Worm (Caenorhabditis elegans) whole organism, early embryonic: ENCODE data around the gene cdh-12.

Source experiments
- B0310.2 ChIP-seq: sonication (generic microtip); optimal IDR thresholded peaks from 2 replicates; lab custom pipeline; 2016; ENCODE audit warnings: mild to moderate bottlenecking, missing genetic modification characterization, missing compliant biosample characterization
- F13C5.2 ChIP-seq: sonication (generic microtip); optimal IDR thresholded peaks from 2 replicates; lab custom pipeline; 2017; ENCODE audit warnings: mild to moderate bottlenecking, missing genetic modification characterization, inconsistent platforms, missing compliant biosample characterization
- aly-1 ChIP-seq: sonication (generic microtip); optimal IDR thresholded peaks from 2 replicates; lab custom pipeline; 2016; ENCODE audit warnings: missing genetic modification characterization, missing compliant biosample characterization
- ama-1 ChIP-seq: fragments of 150-350 bp; optimal IDR thresholded peaks from 2 replicates; lab custom pipeline; 2014
- ceh-13 ChIP-seq: fragments of 200-800 bp; sonication (Bioruptor generic); optimal IDR thresholded peaks from 2 replicates; lab custom pipeline; 2018; ENCODE audit warnings: mild to moderate bottlenecking, missing genetic modification characterization, missing compliant biosample characterization
- ceh-36 ChIP-seq: sonication (generic microtip); optimal IDR thresholded peaks from 2 replicates; lab custom pipeline; 2016; ENCODE audit warnings: missing genetic modification characterization, inconsistent platforms, missing compliant biosample characterization
- ets-7 ChIP-seq: sonication (generic microtip); optimal IDR thresholded peaks from 2 replicates; lab custom pipeline; 2016; ENCODE audit warnings: missing genotype, missing genetic modification characterization, missing compliant biosample characterization
- flt-1 ChIP-seq: fragments of 200-800 bp; sonication (Bioruptor generic); IDR thresholded peaks from 2 replicates; pipeline ENCODE4 v1.3.6; 2022; ENCODE audit warnings: missing genetic modification characterization, missing compliant biosample characterization
- hmbx-1 ChIP-seq: sonication (generic microtip); optimal IDR thresholded peaks from 2 replicates; lab custom pipeline; 2016; ENCODE audit warnings: mild to moderate bottlenecking, missing genetic modification characterization, missing compliant biosample characterization
- hmg-4 ChIP-seq: fragments of 200-800 bp; sonication (Bioruptor generic); optimal IDR thresholded peaks from 2 replicates; lab custom pipeline; 2018; ENCODE audit warnings: mild to moderate bottlenecking, missing genetic modification characterization, missing compliant biosample characterization
- hnd-1 ChIP-seq: sonication (generic microtip); optimal IDR thresholded peaks from 2 replicates; lab custom pipeline; 2016; ENCODE audit warnings: missing genetic modification characterization, missing compliant biosample characterization
- pes-1 ChIP-seq: fragments of 200-800 bp; sonication (Bioruptor generic); IDR thresholded peaks from 2 replicates; pipeline ENCODE4 v1.3.6; 2022; ENCODE audit warnings: missing genetic modification reagents, missing genetic modification characterization, missing compliant biosample characterization
- scrt-1 ChIP-seq: fragments of 200-800 bp; sonication (Bioruptor generic); IDR thresholded peaks from 2 replicates; pipeline ENCODE4 v1.3.6; 2022; ENCODE audit warnings: missing genetic modification characterization, missing compliant biosample characterization
- sea-1 ChIP-seq: fragments of 200-800 bp; sonication (Bioruptor generic); conservative IDR thresholded peaks from 2 replicates; pipeline ENCODE4 v1.3.6; 2022; ENCODE audit warnings: missing genetic modification characterization, missing compliant biosample characterization
- tbx-11 ChIP-seq: fragments of 200-800 bp; sonication (Bioruptor generic); IDR thresholded peaks from 2 replicates; pipeline ENCODE4 v1.3.6; 2022; ENCODE audit warnings: missing genetic modification characterization, missing compliant biosample characterization
- tbx-37 ChIP-seq: fragments of 200-800 bp; sonication (Bioruptor generic); conservative IDR thresholded peaks from 2 replicates; pipeline ENCODE4 v1.3.6; 2022; ENCODE audit warnings: missing genetic modification reagents, missing genetic modification characterization, missing compliant biosample characterization
- tra-4 ChIP-seq: sonication (generic microtip); optimal IDR thresholded peaks from 2 replicates; lab custom pipeline; 2017; ENCODE audit warnings: missing genetic modification characterization, missing compliant biosample characterization

Gene cdh-12

DNA sequence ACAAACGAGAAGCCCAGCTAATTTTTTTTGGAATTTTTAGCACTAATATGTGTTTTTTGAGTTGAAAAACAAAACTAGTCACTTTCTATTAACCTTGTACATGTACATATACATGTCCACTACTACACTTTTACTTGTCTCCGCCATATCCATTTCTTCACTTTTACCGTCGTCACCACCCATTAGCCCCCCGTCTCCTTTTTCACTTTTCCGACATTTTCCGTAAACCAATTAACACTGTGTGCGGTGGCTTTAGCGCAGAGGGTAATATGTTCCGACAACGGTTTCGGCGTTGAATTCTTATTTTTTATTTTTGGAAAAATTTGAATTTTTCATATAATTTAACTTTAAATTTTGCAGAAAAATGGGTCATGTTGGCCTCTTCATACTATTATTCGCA is at the start of gene cdh-12:
cdh-12 (plus strand) TSS at position 365 of the 400 bp plus-strand sequence.
- no peak for TF ChIP-seq hnd-1 (tag; lab: Kevin White, UChicago)
- no peak for TF ChIP-seq pes-1 (GFP tag; lab: Robert Waterston, UW)
- TF ChIP-seq tbx-11 (GFP tag; lab: Robert Waterston, UW), result no peak
- no peak for TF ChIP-seq ceh-36 (tag; lab: Kevin White, UChicago)
- no peak for TF ChIP-seq F13C5.2
- TF ChIP-seq hmg-4 (GFP tag; lab: Kevin White, UChicago), result no peak
- TF ChIP-seq tbx-37, result no peak
- TF ChIP-seq scrt-1 (GFP tag; lab: Robert Waterston, UW), result no peak
- TF ChIP-seq aly-1, result no peak
- no peak for TF ChIP-seq ets-7 (tag; lab: Kevin White, UChicago)
- no peak for TF ChIP-seq ceh-13 (GFP tag; lab: Kevin White, UChicago)

DNA sequence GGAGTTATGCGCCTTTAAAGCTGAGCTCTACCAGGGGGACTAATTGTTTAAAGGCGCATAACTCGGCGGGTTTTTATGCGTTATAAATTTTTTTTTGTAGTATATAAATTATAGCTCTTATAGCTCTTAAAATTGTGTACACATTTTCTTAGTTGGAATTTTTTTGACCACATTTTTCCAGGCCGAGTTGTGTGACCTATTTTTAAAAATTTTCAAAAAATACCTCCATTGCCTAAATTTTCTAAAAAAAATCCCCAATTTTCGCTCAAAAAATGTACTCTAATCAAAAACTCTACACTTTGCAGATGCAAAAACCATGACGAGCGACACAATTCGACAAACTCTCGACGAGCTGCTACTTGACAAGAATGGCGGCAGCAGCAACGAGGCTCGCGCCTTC is 48.9 kb upstream of the cdh-12 start, which contains the start of gene exc-6:
exc-6 (plus strand) TSS at position 301 of the 400 bp plus-strand sequence.
- no peak for TF ChIP-seq F13C5.2
- TF ChIP-seq ceh-13 (GFP tag; lab: Kevin White, UChicago), result no peak
- no peak for TF ChIP-seq aly-1
- no peak for TF ChIP-seq tbx-11 (GFP tag; lab: Robert Waterston, UW)

DNA sequence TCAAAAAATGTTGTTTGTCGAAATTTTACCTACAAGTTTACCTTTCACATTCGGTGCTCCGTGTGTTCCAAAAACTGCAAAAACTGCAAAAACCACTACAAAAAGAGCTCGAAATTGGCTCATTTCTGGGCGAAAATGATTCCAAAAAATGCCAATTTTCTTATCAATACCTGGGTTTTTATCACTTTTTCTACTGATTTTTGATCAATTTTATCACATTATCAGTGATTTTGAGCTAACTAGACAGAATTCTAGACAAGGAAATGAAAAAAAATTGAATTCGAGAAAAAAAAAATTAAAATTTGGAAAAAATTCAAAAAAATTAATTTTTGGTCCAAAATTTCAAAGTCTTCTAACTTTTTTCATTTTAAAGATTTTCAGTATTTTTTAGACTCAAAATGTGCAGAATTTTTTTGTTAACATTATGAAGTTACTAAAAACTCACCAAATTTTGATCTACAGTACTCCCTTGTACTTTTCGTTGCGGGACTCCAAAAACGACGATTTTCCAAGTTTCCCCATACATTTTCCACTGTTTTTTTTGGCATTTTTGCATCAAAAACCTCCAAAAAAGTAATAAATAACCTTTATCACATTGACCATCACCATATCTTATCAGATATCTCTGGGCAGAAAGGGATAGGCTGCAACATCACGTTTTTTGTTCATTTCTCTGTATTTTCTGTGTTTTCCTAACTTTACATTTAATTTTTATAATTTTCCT is 35.9 kb upstream of the cdh-12 start, which contains the start of the genes F58B6.1 and acsd-1:
F58B6.1 (minus strand) TSS at position 133 of the 724 bp plus-strand sequence.
acsd-1 (plus strand) TSS at position 674 of the 724 bp plus-strand sequence.
- TF ChIP-seq hnd-1 (tag; lab: Kevin White, UChicago), result no peak
- TF ChIP-seq pes-1 (GFP tag; lab: Robert Waterston, UW), result no peak
- TF ChIP-seq hmbx-1 (tag; lab: Kevin White, UChicago), result no peak
- TF ChIP-seq ceh-13 (GFP tag; lab: Kevin White, UChicago), result no peak
- no peak for TF ChIP-seq flt-1 (GFP tag; lab: Robert Waterston, UW)
- no peak for TF ChIP-seq scrt-1 (GFP tag; lab: Robert Waterston, UW)
- TF ChIP-seq tbx-11 (GFP tag; lab: Robert Waterston, UW), result no peak
- TF ChIP-seq ama-1 (lab: Kevin White, UChicago), result no peak
- no peak for TF ChIP-seq tra-4 (tag; lab: Kevin White, UChicago)
- no peak for TF ChIP-seq tbx-37
- no peak for TF ChIP-seq ceh-36 (tag; lab: Kevin White, UChicago)

DNA sequence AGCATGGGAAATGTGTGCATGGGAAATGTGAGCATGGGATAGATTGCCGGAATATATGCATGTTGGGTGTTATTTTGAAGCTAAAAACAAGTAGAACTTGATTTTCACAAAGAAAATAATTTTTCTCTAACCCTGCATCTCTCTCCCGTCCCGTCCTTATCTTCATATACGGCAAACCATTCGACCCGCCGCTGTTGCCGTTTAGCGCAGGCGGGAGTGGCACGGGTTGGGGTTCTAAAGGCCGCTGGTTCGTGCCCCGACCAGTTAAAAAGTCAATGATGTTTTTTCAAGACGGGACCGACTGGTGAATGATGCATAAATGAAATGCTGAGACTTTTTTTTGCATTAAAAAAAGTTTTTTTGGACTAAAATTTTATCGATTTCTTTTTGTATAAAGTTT is 29.6 kb upstream of the cdh-12 start:
- TF ChIP-seq hmg-4 (GFP tag; lab: Kevin White, UChicago) (peak; percentile 84), scrt-1 (GFP tag; lab: Robert Waterston, UW) (peak; percentile 83), hnd-1 (tag; lab: Kevin White, UChicago) (peak; percentile 28), flt-1 (GFP tag; lab: Robert Waterston, UW) (peak; percentile 69), hmbx-1 (tag; lab: Kevin White, UChicago) (peak; percentile 18), ets-7 (tag; lab: Kevin White, UChicago) (peak; percentile 44), sea-1 (GFP tag; lab: Robert Waterston, UW) (0 out of 2 replicates have a peak, but pooled peaks have one; percentile 60), ama-1 (lab: Kevin White, UChicago) (no peak), tbx-11 (GFP tag; lab: Robert Waterston, UW) (peak; percentile 79), tra-4 (tag; lab: Kevin White, UChicago) (no peak), F13C5.2 (peak; percentile 64), tbx-37 (peak; percentile 57), ceh-13 (GFP tag; lab: Kevin White, UChicago) (peak; percentile 25), ceh-36 (tag; lab: Kevin White, UChicago) (peak; percentile 67), pes-1 (GFP tag; lab: Robert Waterston, UW) (peak; percentile 80), aly-1 (peak; percentile 28), B0310.2 (tag; lab: Kevin White, UChicago) (peak; percentile 51)

DNA sequence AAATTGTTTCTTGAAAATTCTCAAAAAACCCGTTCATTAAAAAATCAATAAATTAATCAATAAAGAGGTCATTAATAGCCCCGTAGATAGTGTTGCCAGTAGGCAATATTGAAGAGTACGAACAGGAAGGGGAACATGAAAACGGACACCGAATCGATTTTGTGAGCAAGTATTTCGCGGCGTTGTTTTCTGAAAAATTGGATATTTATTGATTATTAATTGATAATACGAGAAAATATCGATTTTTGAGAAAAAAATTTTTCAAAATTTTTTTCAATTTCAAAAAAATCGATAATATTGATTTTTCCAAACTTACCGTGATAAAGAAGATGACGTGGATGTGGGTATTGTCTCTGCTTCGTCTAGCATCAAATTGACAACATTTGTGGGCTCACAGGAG is 26.4 kb upstream of the cdh-12 start:
- TF ChIP-seq scrt-1 (GFP tag; lab: Robert Waterston, UW) (no peak), tbx-11 (GFP tag; lab: Robert Waterston, UW) (no peak), sea-1 (GFP tag; lab: Robert Waterston, UW) (no peak), B0310.2 (tag; lab: Kevin White, UChicago) (no peak), ets-7 (tag; lab: Kevin White, UChicago) (no peak), flt-1 (GFP tag; lab: Robert Waterston, UW) (no peak), hmg-4 (GFP tag; lab: Kevin White, UChicago) (no peak), ama-1 (lab: Kevin White, UChicago) (no peak), hmbx-1 (tag; lab: Kevin White, UChicago) (no peak), F13C5.2 (no peak), ceh-13 (GFP tag; lab: Kevin White, UChicago) (no peak), hnd-1 (tag; lab: Kevin White, UChicago) (no peak), tra-4 (tag; lab: Kevin White, UChicago) (no peak), pes-1 (GFP tag; lab: Robert Waterston, UW) (no peak), ceh-36 (tag; lab: Kevin White, UChicago) (no peak), aly-1 (no peak), tbx-37 (no peak)

DNA sequence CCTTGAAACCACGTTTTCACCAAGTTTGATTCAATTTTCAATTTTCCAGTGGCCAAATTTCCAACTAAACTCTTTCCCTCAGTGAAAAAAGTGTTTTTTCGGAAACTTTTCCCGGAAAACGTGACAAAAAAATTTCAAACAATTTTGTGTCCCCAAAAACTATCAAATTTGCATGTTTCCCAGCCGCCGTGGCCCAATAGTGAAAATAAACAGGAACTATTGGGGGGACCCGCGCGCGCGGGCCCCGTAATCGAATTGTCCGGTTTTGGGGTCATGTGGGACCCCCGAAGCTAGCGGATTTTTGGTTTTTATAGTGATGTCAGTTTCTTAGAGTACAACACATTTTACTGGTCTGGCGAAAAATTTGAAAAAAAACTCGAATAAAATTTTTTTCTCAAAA is 20.3 kb upstream of the cdh-12 start:
- TF ChIP-seq ceh-13 (GFP tag; lab: Kevin White, UChicago) (no peak), B0310.2 (tag; lab: Kevin White, UChicago) (no peak), hmbx-1 (tag; lab: Kevin White, UChicago) (no peak), F13C5.2 (no peak), tbx-37 (no peak), hmg-4 (GFP tag; lab: Kevin White, UChicago) (no peak)

DNA sequence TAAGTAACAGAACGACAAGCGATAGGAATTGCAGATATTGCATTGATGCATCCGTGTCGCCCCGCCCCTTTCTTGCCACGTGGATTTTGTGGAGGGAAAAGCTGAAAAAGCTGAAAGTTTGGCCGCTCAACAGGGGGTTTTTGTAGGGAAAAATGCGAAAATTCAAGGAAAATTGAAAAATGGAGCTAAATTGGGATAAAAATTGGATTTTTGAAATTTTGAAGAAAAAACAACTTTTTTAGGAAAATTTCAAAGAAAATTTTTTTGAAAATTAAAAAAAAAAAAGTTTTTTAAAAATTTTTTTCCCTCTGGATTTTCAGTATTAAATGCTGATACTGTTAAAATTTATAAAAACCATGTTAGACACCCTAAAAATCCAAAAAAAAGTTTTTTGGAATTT is 15.9 kb upstream of the cdh-12 start, which contains the start of gene lgc-46:
lgc-46 (minus strand) TSS at position 101 of the 400 bp plus-strand sequence.
- TF ChIP-seq ceh-36 (tag; lab: Kevin White, UChicago), result no peak
- no peak for TF ChIP-seq ets-7 (tag; lab: Kevin White, UChicago)
- no peak for TF ChIP-seq B0310.2 (tag; lab: Kevin White, UChicago)
- no peak for TF ChIP-seq sea-1 (GFP tag; lab: Robert Waterston, UW)
- no peak for TF ChIP-seq hnd-1 (tag; lab: Kevin White, UChicago)
